Fruit fly (Drosophila melanogaster): ENCODE measurements around the gene CG16704.

dm6 chr2L:3647521-3648172 is 44.7 kb downstream of the CG16704 start:
- TF ChIP-seq Lpt (GFP tag; optimal IDR thresholded peaks at IDR 0.05) = no peak
- TF ChIP-seq CG6808 (GFP tag; optimal IDR thresholded peaks at IDR 0.05) = no peak
- no peak for TF ChIP-seq dac (GFP tag; optimal IDR thresholded peaks at IDR 0.05)
- peak; percentile 33 for TF ChIP-seq CG34406 (GFP tag; optimal IDR thresholded peaks at IDR 0.05)
- TF ChIP-seq fd85E (GFP tag; optimal IDR thresholded peaks at IDR 0.05) = no peak
- TF ChIP-seq net (GFP tag; optimal IDR thresholded peaks at IDR 0.05) = peak; percentile 26
- no peak for TF ChIP-seq Blimp-1 (GFP tag; optimal IDR thresholded peaks at IDR 0.05)
- TF ChIP-seq CG15336 (GFP tag; IDR thresholded peaks at IDR 0.05) = peak; percentile 35; the same call in 1 of the 2 replicates
- no peak for TF ChIP-seq CG6854 (GFP tag; optimal IDR thresholded peaks at IDR 0.05)
- peak; percentile 80 for TF ChIP-seq svp (GFP tag)
- TF ChIP-seq CG31627 (GFP tag; optimal IDR thresholded peaks at IDR 0.05) = peak; percentile 33

All from whole organism, prepupa.